Fruit fly (Drosophila melanogaster) whole organism, prepupa: Measurements from ENCODE around the gene Nasp.

Experiments used
- CG15336 ChIP-seq: fragments of 200-800 bp; sonication (Bioruptor generic); IDR thresholded peaks from 2 replicates; pipeline ENCODE4 v1.3.6; 2022; ENCODE audit warnings: missing biosample characterization, missing genetic modification characterization
- Eip78C ChIP-seq: fragments of 200-800 bp; sonication (Bioruptor generic); peaks from one replicate; lab custom pipeline; 2016; ENCODE audit warnings: missing biosample characterization, missing genetic modification characterization
- Lpt ChIP-seq: fragments of 200-800 bp; sonication (Bioruptor generic); optimal IDR thresholded peaks from 3 replicates; lab custom pipeline; 2016; ENCODE audit warnings: missing biosample characterization, missing genetic modification characterization
- OdsH ChIP-seq: fragments of 200-800 bp; sonication (Bioruptor generic); optimal IDR thresholded peaks from 3 replicates; lab custom pipeline; 2016; ENCODE audit warnings: missing biosample characterization, missing genetic modification characterization
- topi ChIP-seq: fragments of 200-800 bp; sonication (Bioruptor generic); optimal IDR thresholded peaks from 3 replicates; lab custom pipeline; 2016; ENCODE audit warnings: missing biosample characterization, missing genetic modification characterization
- vri ChIP-seq: fragments of 200-800 bp; sonication (Bioruptor generic); optimal IDR thresholded peaks from 3 replicates; lab custom pipeline; 2016; ENCODE audit warnings: missing biosample characterization, mild to moderate bottlenecking, missing genetic modification characterization

DNA sequence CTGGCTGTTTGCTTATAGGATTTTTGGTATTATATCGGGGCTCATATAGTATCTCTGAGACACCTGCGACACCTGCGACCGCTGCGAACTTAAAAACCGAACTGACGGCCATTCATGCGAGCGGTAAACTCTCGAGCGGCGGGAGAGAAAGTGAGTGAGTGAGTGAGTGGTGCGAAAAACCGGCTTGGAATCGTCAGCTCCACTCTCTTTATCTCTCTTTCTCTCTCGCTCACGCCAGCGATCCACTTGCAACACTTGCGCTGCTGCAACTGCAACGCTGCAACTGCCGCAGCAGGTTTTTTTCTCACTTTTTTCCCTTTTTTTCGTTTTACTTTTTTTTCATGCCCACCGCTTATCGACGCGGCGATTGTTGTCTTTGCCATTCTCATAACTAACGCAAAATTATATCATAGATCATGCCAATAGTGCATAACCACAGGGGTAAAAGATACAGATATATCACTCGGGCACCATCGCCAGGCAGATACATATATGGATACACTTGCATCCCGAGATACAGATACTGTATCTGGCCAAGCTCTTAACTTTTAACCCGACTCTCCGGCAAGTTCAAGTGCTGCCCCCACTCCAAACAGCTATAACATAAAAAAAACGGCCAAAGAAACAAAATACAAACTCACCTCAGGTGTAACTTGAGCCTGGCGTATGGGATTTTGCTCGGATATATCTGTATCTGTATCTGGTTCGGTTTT, 45.0 kb downstream of the Nasp start:
- TF ChIP-seq topi = no peak
- no peak for TF ChIP-seq OdsH (GFP tag; lab: Kevin White, UChicago)
- TF ChIP-seq vri (GFP tag; lab: Kevin White, UChicago) = no peak
- TF ChIP-seq CG15336 (GFP tag; lab: Robert Waterston, UW) = peak; percentile 71
- peak; percentile 70 for TF ChIP-seq Eip78C (GFP tag; lab: Kevin White, UChicago)
- TF ChIP-seq Lpt (GFP tag; lab: Kevin White, UChicago) = peak; percentile 74
